Fruit fly (Drosophila melanogaster) whole organism, wandering third instar larva: ENCODE results near the gene opm.

Experiments used
- Abd-B ChIP-seq: fragments of >200 bp; optimal IDR thresholded peaks from 2 replicates; lab custom pipeline; 2017; ENCODE audit warnings: missing biosample characterization, missing genetic modification characterization
- CG9705 ChIP-seq: fragments of 200-800 bp; sonication (Bioruptor generic); optimal IDR thresholded peaks from 2 replicates; lab custom pipeline; 2018; ENCODE audit warnings: missing biosample characterization, mild to moderate bottlenecking, missing genetic modification characterization
- CrebA ChIP-seq: fragments of 200-800 bp; sonication (Bioruptor generic); optimal IDR thresholded peaks from 2 replicates; lab custom pipeline; 2016; ENCODE audit warnings: missing biosample characterization, mild to moderate bottlenecking, missing genetic modification characterization, borderline replicate concordance
- Dfd ChIP-seq: fragments of >200 bp; optimal IDR thresholded peaks from 2 replicates; lab custom pipeline; 2017; ENCODE audit warnings: missing biosample characterization, missing genetic modification characterization
- Dif ChIP-seq: fragments of 200-275, 200-300 bp; sonication (Bioruptor generic); optimal IDR thresholded peaks from 2 replicates; lab custom pipeline; 2018; ENCODE audit warnings: missing biosample characterization, missing genetic modification characterization; ENCODE audit not compliant: partially characterized antibody
- GATAd ChIP-seq: sonication (Bioruptor generic); optimal IDR thresholded peaks from 2 replicates; lab custom pipeline; 2016; ENCODE audit warnings: missing biosample characterization, missing genetic modification characterization
- HLH106 ChIP-seq: fragments of 200-800 bp; optimal IDR thresholded peaks from 3 replicates; lab custom pipeline; 2019; ENCODE audit warnings: missing biosample characterization, mild to moderate bottlenecking, missing genetic modification characterization, moderate library complexity
- Hnf4 ChIP-seq: fragments of 200-800 bp; sonication (Bioruptor generic); optimal IDR thresholded peaks from 2 replicates; lab custom pipeline; 2016; ENCODE audit warnings: missing biosample characterization, mild to moderate bottlenecking, missing genetic modification characterization
- Hr78 ChIP-seq: fragments of >200 bp; optimal IDR thresholded peaks from 2 replicates; lab custom pipeline; 2017; ENCODE audit warnings: missing biosample characterization, missing genetic modification characterization
- Hr83 ChIP-seq: fragments of 200-300 bp; sonication (Bioruptor generic); optimal IDR thresholded peaks from 2 replicates; lab custom pipeline; 2016; ENCODE audit warnings: missing biosample characterization, mild to moderate bottlenecking, missing genetic modification characterization, moderate library complexity; ENCODE audit not compliant: poor library complexity, severe bottlenecking
- Jra ChIP-seq: sonication (Bioruptor generic); optimal IDR thresholded peaks from 2 replicates; lab custom pipeline; 2016; ENCODE audit warnings: missing biosample characterization, missing genetic modification characterization
- Mio ChIP-seq: sonication (Bioruptor generic); optimal IDR thresholded peaks from 2 replicates; lab custom pipeline; 2016; ENCODE audit warnings: missing biosample characterization, missing genetic modification characterization
- Myc ChIP-seq: fragments of >200 bp; optimal IDR thresholded peaks from 2 replicates; lab custom pipeline; 2017
- N ChIP-seq: fragments of >200 bp; optimal IDR thresholded peaks from 2 replicates; lab custom pipeline; 2018; ENCODE audit warnings: missing biosample characterization, missing external identifiers, missing genetic modification characterization
- OdsH ChIP-seq: fragments of 200-800 bp; sonication (Bioruptor generic); optimal IDR thresholded peaks from 2 replicates; lab custom pipeline; 2016; ENCODE audit warnings: missing biosample characterization, mild to moderate bottlenecking, missing genetic modification characterization
- Rel ChIP-seq, 2 experiments: fragments of 200-800 bp; sonication (Bioruptor generic) in 1 of 2; optimal IDR thresholded peaks; 2 replicates in 1 of 2; 3 replicates in 1 of 2; lab custom pipeline; 2016 to 2019; ENCODE audit warnings: mild to moderate bottlenecking in 2 of 2, missing biosample characterization in 2 of 2, missing genetic modification characterization in 2 of 2, moderate library complexity in 1 of 2
- Sp1 ChIP-seq: fragments of 200-800 bp; sonication (Bioruptor generic); optimal IDR thresholded peaks from 3 replicates; lab custom pipeline; 2019; ENCODE audit warnings: missing biosample characterization, mild to moderate bottlenecking, missing genetic modification characterization, moderate library complexity
- Vsx2 ChIP-seq: fragments of 200-300, 225-300 bp; sonication (Bioruptor generic); optimal IDR thresholded peaks from 2 replicates; lab custom pipeline; 2018; ENCODE audit warnings: missing biosample characterization, missing genetic modification characterization; ENCODE audit not compliant: partially characterized antibody
- br ChIP-seq: fragments of 200-800 bp; sonication (Bioruptor generic); optimal IDR thresholded peaks from 2 replicates; lab custom pipeline; 2016; ENCODE audit warnings: missing biosample characterization, missing genetic modification characterization
- brk ChIP-seq: fragments of 200-800 bp; sonication (Bioruptor generic); optimal IDR thresholded peaks from 2 replicates; lab custom pipeline; 2016; ENCODE audit warnings: missing biosample characterization, mild to moderate bottlenecking, missing genetic modification characterization
- dmrt93B ChIP-seq: fragments of 200-800 bp; sonication (Bioruptor generic); optimal IDR thresholded peaks from 2 replicates; lab custom pipeline; 2018; ENCODE audit warnings: missing biosample characterization, mild to moderate bottlenecking, missing genetic modification characterization
- dsf ChIP-seq: sonication (Bioruptor generic); optimal IDR thresholded peaks from 2 replicates; lab custom pipeline; 2016; ENCODE audit warnings: missing biosample characterization, missing genetic modification characterization, borderline replicate concordance
- ey ChIP-seq: fragments of 200-800 bp; sonication (Bioruptor generic); optimal IDR thresholded peaks from 2 replicates; lab custom pipeline; 2016; ENCODE audit warnings: missing biosample characterization, missing genetic modification characterization
- foxo ChIP-seq, 2 experiments: fragments of 200-800 bp; sonication (Bioruptor generic); optimal IDR thresholded peaks; 2 replicates in 1 of 2; 3 replicates in 1 of 2; lab custom pipeline; 2016 to 2017; ENCODE audit warnings: missing biosample characterization in 2 of 2, missing genetic modification characterization in 2 of 2
- fru ChIP-seq: fragments of 200-800 bp; sonication (Bioruptor generic); optimal IDR thresholded peaks from 3 replicates; lab custom pipeline; 2016; ENCODE audit warnings: missing biosample characterization, mild to moderate bottlenecking, missing genetic modification characterization
- h ChIP-seq: fragments of 200-800 bp; sonication (Bioruptor generic); optimal IDR thresholded peaks from 3 replicates; lab custom pipeline; 2016; ENCODE audit warnings: missing biosample characterization, mild to moderate bottlenecking, missing genetic modification characterization
- jim ChIP-seq: fragments of 175-275, 200-325 bp; sonication (Bioruptor generic); optimal IDR thresholded peaks from 2 replicates; lab custom pipeline; 2016; ENCODE audit warnings: missing biosample characterization, mild to moderate bottlenecking, missing genetic modification characterization
- lola ChIP-seq: fragments of >200 bp; optimal IDR thresholded peaks from 2 replicates; lab custom pipeline; 2017; ENCODE audit warnings: missing biosample characterization, missing genetic modification characterization
- pan ChIP-seq: fragments of >200 bp; optimal IDR thresholded peaks from 2 replicates; lab custom pipeline; 2017
- psq ChIP-seq: fragments of 200-800 bp; sonication (Bioruptor generic); optimal IDR thresholded peaks from 3 replicates; lab custom pipeline; 2017; ENCODE audit warnings: missing biosample characterization, mild to moderate bottlenecking, missing genetic modification characterization, moderate library complexity
- rgr ChIP-seq: fragments of 200-800 bp; sonication (Bioruptor generic); optimal IDR thresholded peaks from 3 replicates; lab custom pipeline; 2016; ENCODE audit warnings: missing biosample characterization, mild to moderate bottlenecking, missing genetic modification characterization
- sage ChIP-seq: fragments of 200-800 bp; sonication (Bioruptor generic); optimal IDR thresholded peaks from 2 replicates; lab custom pipeline; 2016; ENCODE audit warnings: missing biosample characterization, mild to moderate bottlenecking, missing genetic modification characterization
- tai ChIP-seq: sonication (Bioruptor generic); optimal IDR thresholded peaks from 2 replicates; lab custom pipeline; 2016; ENCODE audit warnings: missing biosample characterization, missing genetic modification characterization
- woc ChIP-seq: sonication (Bioruptor generic); optimal IDR thresholded peaks from 2 replicates; lab custom pipeline; 2016; ENCODE audit warnings: missing biosample characterization, mild to moderate bottlenecking, missing genetic modification characterization

The opm gene

dm6 chrX:15089146-15089698, 23.0 kb upstream of the opm start, which contains the start of gene Rab3-GEF:
TSS of gene Rab3-GEF (plus strand) at chrX:15089682.
- TF ChIP-seq dsf (GFP tag; lab: Kevin White, UChicago) (no peak), lola (GFP tag; lab: Kevin White, UChicago) (no peak), dmrt93B (GFP tag; lab: Kevin White, UChicago) (no peak), fru (no peak), sage (no peak), OdsH (GFP tag; lab: Kevin White, UChicago) (no peak), CrebA (GFP tag; lab: Kevin White, UChicago) (no peak), CG9705 (GFP tag; lab: Kevin White, UChicago) (no peak), N (GFP tag; lab: Kevin White, UChicago) (no peak), psq (GFP tag; lab: Kevin White, UChicago) (no peak), br (no peak), ey (no peak), Sp1 (GFP tag; lab: Kevin White, UChicago) (no peak), Jra (GFP tag; lab: Kevin White, UChicago) (no peak), Dif (GFP tag; lab: Kevin White, UChicago) (no peak), Hr83 (no peak), Mio (GFP tag; lab: Kevin White, UChicago) (no peak)

- peak; percentile 60 for TF ChIP-seq dmrt93B (GFP tag; lab: Kevin White, UChicago)
- no peak for TF ChIP-seq jim (GFP tag; lab: Kevin White, UChicago)
- peak; percentile 69 for TF ChIP-seq psq (GFP tag; lab: Kevin White, UChicago)
- TF ChIP-seq Myc (lab: Kevin White, UChicago), result peak; percentile 49
- TF ChIP-seq Abd-B (GFP tag; lab: Kevin White, UChicago), result no peak
- no peak for TF ChIP-seq Vsx2 (GFP tag; lab: Kevin White, UChicago)
- TF ChIP-seq Hr78 (GFP tag; lab: Kevin White, UChicago), result no peak
- no peak for TF ChIP-seq pan (lab: Kevin White, UChicago)
- TF ChIP-seq ey, result peak; percentile 58
- peak; percentile 16 for TF ChIP-seq dsf (GFP tag; lab: Kevin White, UChicago)
- peak; percentile 81 for TF ChIP-seq rgr (GFP tag; lab: Kevin White, UChicago)
- TF ChIP-seq Rel (GFP tag; optimal IDR thresholded peaks at IDR 0.05; lab: Kevin White, UChicago), result peak; percentile 2
- peak; percentile 52 for TF ChIP-seq Rel (tag; optimal IDR thresholded peaks at IDR 0.05; lab: Kevin White, UChicago)
- peak; percentile 78 for TF ChIP-seq OdsH (GFP tag; lab: Kevin White, UChicago)
- peak; percentile 82 for TF ChIP-seq h (GFP tag; lab: Kevin White, UChicago)
- peak; percentile 56 for TF ChIP-seq sage
- peak; percentile 47 for TF ChIP-seq woc (GFP tag; lab: Kevin White, UChicago)
- peak; percentile 70 for TF ChIP-seq tai (GFP tag; lab: Kevin White, UChicago)
- no peak for TF ChIP-seq Dfd (GFP tag; lab: Kevin White, UChicago)
- TF ChIP-seq brk (GFP tag; lab: Kevin White, UChicago), result peak; percentile 85
- TF ChIP-seq Jra (GFP tag; lab: Kevin White, UChicago), result peak; percentile 59
- TF ChIP-seq Sp1 (GFP tag; lab: Kevin White, UChicago), result peak; percentile 77
- peak; percentile 63 for TF ChIP-seq Hnf4 (GFP tag; lab: Kevin White, UChicago)
- peak; percentile 64 for TF ChIP-seq CG9705 (GFP tag; lab: Kevin White, UChicago)
- TF ChIP-seq Dif (GFP tag; lab: Kevin White, UChicago), result no peak
- peak; percentile 42 for TF ChIP-seq br
- peak; percentile 87 for TF ChIP-seq HLH106 (tag; lab: Kevin White, UChicago)
- no peak for TF ChIP-seq lola (GFP tag; lab: Kevin White, UChicago)
- TF ChIP-seq fru, result peak; percentile 67
- peak in 1 of 2 experiments; percentile 83 for TF ChIP-seq foxo (GFP tag; optimal IDR thresholded peaks at IDR 0.05; lab: Kevin White, UChicago)
- no peak for TF ChIP-seq GATAd
These were observed 19.7 kb upstream of the opm start, which contains the start of the genes CG15027 and Dbct for dm6 chrX:15085777-15086510. TSS of gene CG15027 (minus strand) at chrX:15085827. TSS of gene Dbct (plus strand) at chrX:15086125.
